Fruit fly (Drosophila melanogaster) whole organism, pupa: ENCODE data around the gene AhcyL1.

ENCODE experiments used
- Pif1A ChIP-seq: fragments of 200-800 bp; sonication (Bioruptor generic); optimal IDR thresholded peaks from 3 replicates; lab custom pipeline; 2016; ENCODE audit warnings: missing biosample characterization, missing genetic modification characterization
- fd96Ca ChIP-seq: fragments of 200-800 bp; sonication (Bioruptor generic); IDR thresholded peaks from 3 replicates; pipeline ENCODE4 v1.3.6; 2022; ENCODE audit warnings: missing biosample characterization, missing genetic modification characterization

DNA sequence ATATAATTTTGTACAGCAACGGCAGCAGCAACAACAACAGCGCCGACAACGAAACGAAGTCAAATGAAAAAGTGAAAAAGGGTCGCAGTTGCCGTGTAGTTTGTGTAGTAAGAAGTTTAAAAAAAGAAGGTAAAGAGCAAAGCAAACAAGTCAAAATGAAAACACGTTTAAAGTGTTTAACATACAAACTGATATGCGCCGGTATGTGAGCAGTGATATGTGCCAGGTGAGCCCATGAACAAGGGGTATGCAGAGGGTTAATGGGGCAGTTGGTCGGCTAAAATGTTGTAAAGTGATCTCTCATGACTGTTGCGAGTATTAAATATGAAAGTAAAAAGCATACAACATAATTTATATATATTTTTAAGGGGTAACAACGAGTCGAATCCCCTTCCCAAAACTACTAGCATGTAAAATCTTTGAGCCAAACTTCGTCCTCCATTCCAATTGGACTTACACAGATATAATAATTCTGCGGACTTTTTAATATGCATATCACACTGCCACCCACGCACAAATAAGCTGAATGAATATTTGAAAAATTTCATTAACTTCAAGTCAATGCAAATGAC is 33.9 kb upstream of the AhcyL1 start:
- no peak; the same call in 1 of the 3 replicates for TF ChIP-seq fd96Ca (GFP tag; lab: Robert Waterston, UW)
- TF ChIP-seq Pif1A (GFP tag; lab: Kevin White, UChicago) = peak; percentile 28
